Worm (Caenorhabditis elegans) whole organism, L3 larva: ENCODE results near the gene srlf-13.

Experiments used
- ZK546.5 ChIP-seq: sonication (generic microtip); optimal IDR thresholded peaks from 2 replicates; lab custom pipeline; 2017; ENCODE audit warnings: missing biosample characterization, missing genetic modification characterization
- nfya-1 ChIP-seq: sonication (generic microtip); optimal IDR thresholded peaks from 2 replicates; lab custom pipeline; 2017; ENCODE audit warnings: missing genetic modification characterization, mild to moderate bottlenecking, missing compliant biosample characterization, antibody characterized with exemption, moderate library complexity; ENCODE audit not compliant: insufficient read depth

- TF ChIP-seq ZK546.5 (tag; lab: Kevin White, UChicago) (no peak), nfya-1 (no peak)
These were observed 45.3 kb downstream of the srlf-13 start for ce11 chrIV:10851136-10851535.
